Fruit fly (Drosophila melanogaster) S2 (cell line): Measurements from ENCODE around the gene beat-IIb.

ENCODE experiments used
- CG8478 ChIP-seq: fragments of >200 bp; optimal IDR thresholded peaks from 2 replicates; lab custom pipeline; 2018
- CTCF ChIP-seq, 2 experiments: fragments of >200 bp; optimal IDR thresholded peaks; 2 replicates each; lab custom pipeline; 2018

DNA sequence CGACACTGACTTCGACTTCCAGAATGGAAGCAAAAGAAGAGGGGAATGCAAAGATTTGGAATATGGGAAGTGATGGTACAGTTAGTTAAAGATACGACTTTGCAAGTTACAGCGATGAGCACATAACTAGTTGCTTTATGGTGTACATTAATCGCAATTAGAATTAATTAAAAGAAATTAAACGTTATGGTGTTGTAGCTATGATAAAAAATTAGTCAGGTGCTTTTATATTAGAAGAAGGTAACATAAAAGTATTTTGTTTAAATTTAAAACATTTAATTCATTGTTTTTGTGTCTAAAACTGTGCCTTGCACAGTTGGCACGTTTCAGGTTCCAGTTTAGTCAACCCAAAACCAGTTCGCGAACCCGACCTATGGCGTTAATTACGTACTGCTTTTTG lies 44.9 kb downstream of the beat-IIb start:
- TF ChIP-seq CG8478 (lab: Kevin White, UChicago) (no peak), CTCF (optimal IDR thresholded peaks at IDR 0.05; lab: Kevin White, UChicago) (no peak)
